Fruit fly (Drosophila melanogaster) whole organism, embryonic: ENCODE results near the gene CG7377.

ENCODE experiments used
- B-H2 ChIP-seq: fragments of 200-800 bp; sonication (Bioruptor generic); optimal IDR thresholded peaks from 2 replicates; lab custom pipeline; 2018; ENCODE audit warnings: missing biosample characterization, mild to moderate bottlenecking, missing genetic modification characterization
- CG1024 ChIP-seq: fragments of 200-800 bp; sonication (Bioruptor generic); IDR thresholded peaks from 2 replicates; pipeline ENCODE4 v1.3.6; 2022; ENCODE audit warnings: missing biosample characterization, missing genetic modification characterization
- CG10654 ChIP-seq: fragments of 200-800 bp; sonication (Bioruptor generic); optimal IDR thresholded peaks from 2 replicates; lab custom pipeline; 2016; ENCODE audit warnings: missing biosample characterization, missing genetic modification characterization
- CG11398 ChIP-seq: fragments of 200-800 bp; sonication (Bioruptor generic); optimal IDR thresholded peaks from 2 replicates; lab custom pipeline; 2016; ENCODE audit warnings: missing biosample characterization, missing genetic modification characterization
- CG11504 ChIP-seq: fragments of 200-800 bp; sonication (Bioruptor generic); optimal IDR thresholded peaks from 3 replicates; lab custom pipeline; 2019; ENCODE audit warnings: missing biosample characterization, mild to moderate bottlenecking, missing genetic modification characterization, moderate library complexity
- CG11695 ChIP-seq: fragments of 200-800 bp; sonication (Bioruptor generic); IDR thresholded peaks from 3 replicates; pipeline ENCODE4 v1.3.6; 2022; ENCODE audit warnings: missing biosample characterization, missing genetic modification characterization
- CG12744 ChIP-seq: fragments of 200-800 bp; sonication (Bioruptor generic); optimal IDR thresholded peaks from 2 replicates; lab custom pipeline; 2016; ENCODE audit warnings: missing biosample characterization, missing genetic modification characterization
- CG1602 ChIP-seq: fragments of 200-800 bp; sonication (Bioruptor generic); optimal IDR thresholded peaks from 3 replicates; lab custom pipeline; 2016; ENCODE audit warnings: missing biosample characterization, missing genetic modification characterization
- CG1647 ChIP-seq: fragments of 200-800 bp; sonication (Bioruptor generic); optimal IDR thresholded peaks from 3 replicates; lab custom pipeline; 2016; ENCODE audit warnings: missing biosample characterization, missing genetic modification characterization
- CG1792 ChIP-seq: fragments of 200-800 bp; sonication (Bioruptor generic); optimal IDR thresholded peaks from 2 replicates; lab custom pipeline; 2016; ENCODE audit warnings: missing biosample characterization, missing genetic modification characterization
- CG1832 ChIP-seq: fragments of 200-800 bp; sonication (Bioruptor generic); optimal IDR thresholded peaks from 2 replicates; lab custom pipeline; 2017; ENCODE audit warnings: missing biosample characterization, mild to moderate bottlenecking, missing genetic modification characterization, inconsistent platforms
- CG2199 ChIP-seq: fragments of 200-800 bp; sonication (Bioruptor generic); IDR thresholded peaks from 3 replicates; pipeline ENCODE4 v1.3.6; 2022; ENCODE audit warnings: missing biosample characterization, missing genetic modification characterization
- CG34422 ChIP-seq: fragments of 200-800 bp; sonication (Bioruptor generic); IDR thresholded peaks from 3 replicates; pipeline ENCODE4 v1.3.6; 2022; ENCODE audit warnings: missing biosample characterization, missing genetic modification characterization
- CG6175 ChIP-seq: fragments of 200-800 bp; sonication (Bioruptor generic); IDR thresholded peaks from 3 replicates; pipeline ENCODE4 v1.3.6; 2022; ENCODE audit warnings: missing biosample characterization, missing genetic modification characterization
- CG7372 ChIP-seq: fragments of 200-800 bp; sonication (Bioruptor generic); IDR thresholded peaks from 2 replicates; pipeline ENCODE4 v1.3.6; 2022; ENCODE audit warnings: missing biosample characterization, missing genetic modification characterization
- CG7839 ChIP-seq: fragments of 200-800 bp; sonication (Bioruptor generic); optimal IDR thresholded peaks from 3 replicates; lab custom pipeline; 2018; ENCODE audit warnings: missing biosample characterization, mild to moderate bottlenecking, missing genetic modification characterization, moderate library complexity
- CG8388 ChIP-seq: fragments of 200-800 bp; sonication (Bioruptor generic); optimal IDR thresholded peaks from 2 replicates; lab custom pipeline; 2019; ENCODE audit warnings: missing biosample characterization, mild to moderate bottlenecking, missing genetic modification characterization, moderate library complexity
- CG9609 ChIP-seq: fragments of 200-800 bp; sonication (Bioruptor generic); optimal IDR thresholded peaks from 3 replicates; lab custom pipeline; 2016; ENCODE audit warnings: missing biosample characterization, missing genetic modification characterization
- D ChIP-seq, 2 experiments: fragments of 200-800 bp in 1 of 2; fragments of >200 bp in 1 of 2; sonication (Bioruptor generic) in 1 of 2; optimal IDR thresholded peaks; 2 replicates in 1 of 2; 3 replicates in 1 of 2; lab custom pipeline; 2017; ENCODE audit warnings: mild to moderate bottlenecking in 1 of 2, missing biosample characterization in 1 of 2, missing genetic modification characterization in 1 of 2, missing genetic modification reagents in 1 of 2
- D19B ChIP-seq: fragments of 200-800 bp; sonication (Bioruptor generic); optimal IDR thresholded peaks from 2 replicates; lab custom pipeline; 2017; ENCODE audit warnings: missing biosample characterization, mild to moderate bottlenecking, missing genetic modification characterization
- Dll ChIP-seq: fragments of 200-800 bp; sonication (Bioruptor generic); IDR thresholded peaks from 4 replicates; pipeline ENCODE4 v1.3.6; 2022; ENCODE audit warnings: missing biosample characterization, missing genetic modification characterization; ENCODE audit not compliant: partially characterized antibody
- Eip74EF ChIP-seq, 2 experiments: fragments of 200-800 bp in 1 of 2; fragments of >200 bp in 1 of 2; sonication (Bioruptor generic) in 1 of 2; optimal IDR thresholded peaks; 2 replicates each; lab custom pipeline; 2017 to 2019; ENCODE audit warnings: missing biosample characterization in 2 of 2, missing genetic modification characterization in 2 of 2, mild to moderate bottlenecking in 1 of 2, moderate library complexity in 1 of 2
- Fer2 ChIP-seq: fragments of 200-800 bp; sonication (Bioruptor generic); optimal IDR thresholded peaks from 2 replicates; lab custom pipeline; 2018; ENCODE audit warnings: missing biosample characterization, mild to moderate bottlenecking, missing genetic modification characterization, moderate library complexity
- HLH4C ChIP-seq: fragments of 200-800 bp; sonication (Bioruptor generic); IDR thresholded peaks from 3 replicates; pipeline ENCODE4 v1.3.6; 2022; ENCODE audit warnings: missing biosample characterization, missing genetic modification characterization; ENCODE audit not compliant: partially characterized antibody
- HLHmδ ChIP-seq: fragments of 200-800 bp; sonication (Bioruptor generic); optimal IDR thresholded peaks from 2 replicates; lab custom pipeline; 2018; ENCODE audit warnings: missing biosample characterization, mild to moderate bottlenecking, missing genetic modification characterization, moderate library complexity
- Hand ChIP-seq: fragments of 200-800 bp; sonication (Bioruptor generic); optimal IDR thresholded peaks from 2 replicates; lab custom pipeline; 2017; ENCODE audit warnings: mild to moderate bottlenecking, missing biosample characterization, missing genetic modification reagents, missing genetic modification characterization
- Hr51 ChIP-seq, 2 experiments: fragments of 200-800 bp; sonication (Bioruptor generic); optimal IDR thresholded peaks; 2 replicates in 1 of 2; 3 replicates in 1 of 2; lab custom pipeline; 2016 to 2018; ENCODE audit warnings: missing biosample characterization in 2 of 2, missing genetic modification characterization in 2 of 2, mild to moderate bottlenecking in 1 of 2, moderate library complexity in 1 of 2
- Hsf ChIP-seq: fragments of 200-800 bp; sonication (Bioruptor generic); optimal IDR thresholded peaks from 3 replicates; lab custom pipeline; 2016; ENCODE audit warnings: missing biosample characterization, missing genetic modification characterization
- Med ChIP-seq: fragments of 200-800 bp; sonication (Bioruptor generic); peaks from one replicate; lab custom pipeline; 2016; ENCODE audit warnings: missing biosample characterization, missing genetic modification characterization, mild to moderate bottlenecking, inconsistent platforms, moderate library complexity
- Neu2 ChIP-seq: fragments of 200-800 bp; sonication (Bioruptor generic); optimal IDR thresholded peaks from 3 replicates; lab custom pipeline; 2016; ENCODE audit warnings: missing biosample characterization, missing genetic modification characterization, borderline replicate concordance
- Optix ChIP-seq: fragments of 200-800 bp; sonication (Bioruptor generic); IDR thresholded peaks from 3 replicates; pipeline ENCODE4 v1.3.6; 2022; ENCODE audit warnings: missing biosample characterization, missing genetic modification characterization
- Poxn ChIP-seq: fragments of 200-800 bp; sonication (Bioruptor generic); IDR thresholded peaks from 2 replicates; pipeline ENCODE4 v1.3.6; 2022; ENCODE audit warnings: missing biosample characterization, missing genetic modification characterization
- Sox102F ChIP-seq: fragments of 200-800 bp; sonication (Bioruptor generic); optimal IDR thresholded peaks from 2 replicates; lab custom pipeline; 2018; ENCODE audit warnings: missing biosample characterization, mild to moderate bottlenecking, missing genetic modification characterization, moderate library complexity
- ara ChIP-seq: fragments of 200-800 bp; sonication (Bioruptor generic); IDR thresholded peaks from 2 replicates; pipeline ENCODE4 v1.3.6; 2022; ENCODE audit warnings: missing biosample characterization, missing genetic modification characterization
- cg ChIP-seq: fragments of 200-800 bp; sonication (Bioruptor generic); optimal IDR thresholded peaks from 3 replicates; lab custom pipeline; 2019; ENCODE audit warnings: missing biosample characterization, mild to moderate bottlenecking, missing genetic modification characterization, moderate library complexity
- emc ChIP-seq: fragments of 200-800 bp; sonication (Bioruptor generic); optimal IDR thresholded peaks from 2 replicates; lab custom pipeline; 2016; ENCODE audit warnings: missing biosample characterization, missing genetic modification characterization
- en ChIP-seq: fragments of 200-800 bp; sonication (Bioruptor generic); optimal IDR thresholded peaks from 2 replicates; lab custom pipeline; 2016; ENCODE audit warnings: missing biosample characterization, missing genetic modification characterization
- hbn ChIP-seq: fragments of 200-800 bp; sonication (Bioruptor generic); IDR thresholded peaks from 2 replicates; pipeline ENCODE4 v1.3.6; 2022; ENCODE audit warnings: missing biosample characterization, missing genetic modification characterization; ENCODE audit not compliant: partially characterized antibody
- kah ChIP-seq: fragments of 200-800 bp; sonication (Bioruptor generic); optimal IDR thresholded peaks from 2 replicates; lab custom pipeline; 2018; ENCODE audit warnings: missing biosample characterization, mild to moderate bottlenecking, missing genetic modification characterization
- mam ChIP-seq: fragments of 200-800 bp; sonication (Bioruptor generic); optimal IDR thresholded peaks from 3 replicates; lab custom pipeline; 2016; ENCODE audit warnings: missing biosample characterization, missing genetic modification characterization
- nerfin-2 ChIP-seq: fragments of 200-800 bp; sonication (Bioruptor generic); IDR thresholded peaks from 2 replicates; pipeline ENCODE4 v1.3.6; 2022; ENCODE audit warnings: missing biosample characterization, missing genetic modification characterization; ENCODE audit not compliant: partially characterized antibody
- nom ChIP-seq: fragments of 200-800 bp; sonication (Bioruptor generic); optimal IDR thresholded peaks from 2 replicates; lab custom pipeline; 2017; ENCODE audit warnings: missing biosample characterization, missing genetic modification characterization, mild to moderate bottlenecking, moderate library complexity, missing genetic modification reagents
- p53 ChIP-seq: fragments of 200-800 bp; sonication (Bioruptor generic); optimal IDR thresholded peaks from 2 replicates; lab custom pipeline; 2016; ENCODE audit warnings: missing biosample characterization, missing genetic modification characterization
- pnt ChIP-seq: fragments of 200-800 bp; sonication (Bioruptor generic); optimal IDR thresholded peaks from 3 replicates; lab custom pipeline; 2016; ENCODE audit warnings: missing biosample characterization, missing genetic modification characterization
- pros ChIP-seq: fragments of 200-800 bp; sonication (Bioruptor generic); optimal IDR thresholded peaks from 3 replicates; lab custom pipeline; 2019; ENCODE audit warnings: missing biosample characterization, mild to moderate bottlenecking, missing genetic modification characterization, moderate library complexity
- sens-2 ChIP-seq: fragments of 200-800 bp; sonication (Bioruptor generic); IDR thresholded peaks from 2 replicates; pipeline ENCODE4 v1.3.6; 2022; ENCODE audit warnings: missing biosample characterization, missing genetic modification characterization
- sr ChIP-seq: fragments of 200-800 bp; sonication (Bioruptor generic); IDR thresholded peaks from 3 replicates; pipeline ENCODE4 v1.3.6; 2022; ENCODE audit warnings: missing biosample characterization, missing genetic modification characterization
- tup ChIP-seq: fragments of 200-800 bp; sonication (Bioruptor generic); optimal IDR thresholded peaks from 2 replicates; lab custom pipeline; 2016; ENCODE audit warnings: missing biosample characterization, mild to moderate bottlenecking, missing genetic modification characterization, moderate library complexity
- unc-4 ChIP-seq: fragments of 200-800 bp; sonication (Bioruptor generic); IDR thresholded peaks from 2 replicates; pipeline ENCODE4 v1.3.6; 2022; ENCODE audit warnings: missing biosample characterization, missing genetic modification characterization; ENCODE audit not compliant: partially characterized antibody

CG7377 gene

DNA sequence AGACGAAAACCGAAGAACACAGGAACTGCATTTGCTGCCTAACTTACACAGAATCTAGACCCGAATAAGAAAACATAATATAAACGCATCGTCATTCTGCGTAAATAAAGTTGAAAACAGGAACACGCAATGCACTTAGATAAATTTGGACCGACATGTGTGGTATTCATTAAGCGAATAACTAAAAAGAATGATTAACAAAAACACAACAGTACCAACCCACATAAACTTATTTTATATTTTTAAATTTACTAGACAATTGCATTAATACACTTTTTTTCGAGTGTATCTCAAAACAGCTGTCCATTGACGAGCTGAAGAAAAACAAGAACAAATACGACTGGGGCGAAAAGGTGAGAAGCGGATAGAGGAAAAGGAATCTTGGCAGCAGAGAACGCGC lies 35.2 kb upstream of the CG7377 start (continued):
- TF ChIP-seq CG1024 (GFP tag; lab: Robert Waterston, UW) (peak; percentile 74), Hsf (GFP tag; lab: Kevin White, UChicago) (peak; percentile 86), B-H2 (GFP tag; lab: Kevin White, UChicago) (no peak), CG1792 (GFP tag; lab: Kevin White, UChicago) (no peak), CG10654 (GFP tag; lab: Kevin White, UChicago) (peak; percentile 74), CG1647 (peak; percentile 39), p53 (peak; percentile 9), sens-2 (GFP tag; lab: Robert Waterston, UW) (peak; percentile 87), Fer2 (tag; lab: Kevin White, UChicago) (no peak), CG6175 (GFP tag; lab: Robert Waterston, UW) (no peak), CG7839 (tag; lab: Kevin White, UChicago) (peak; percentile 85), ara (GFP tag; lab: Robert Waterston, UW) (peak; percentile 96), unc-4 (no peak), CG11695 (GFP tag; lab: Robert Waterston, UW) (peak; percentile 81), CG34422 (GFP tag; lab: Robert Waterston, UW) (peak; percentile 85), Optix (GFP tag; lab: Robert Waterston, UW) (peak; percentile 53; the same call in 2 of the 3 replicates), kah (GFP tag; lab: Kevin White, UChicago) (peak; percentile 67), Hand (GFP tag; lab: Kevin White, UChicago) (no peak), CG12744 (peak; percentile 55), CG7372 (peak; percentile 49; the same call in 1 of the 2 replicates), en (GFP tag; lab: Kevin White, UChicago) (peak; percentile 2), CG11504 (tag; lab: Kevin White, UChicago) (peak; percentile 83), D19B (GFP tag; lab: Kevin White, UChicago) (no peak), CG11398 (peak; percentile 45), nerfin-2 (GFP tag; lab: Robert Waterston, UW) (no peak), nom (GFP tag; lab: Kevin White, UChicago) (peak; percentile 26), mam (GFP tag; lab: Kevin White, UChicago) (peak; percentile 20), tup (GFP tag; lab: Kevin White, UChicago) (peak; percentile 51), emc (GFP tag; lab: Kevin White, UChicago) (no peak), CG9609 (GFP tag; lab: Kevin White, UChicago) (peak; percentile 67), Poxn (GFP tag; lab: Robert Waterston, UW) (no peak), pnt (peak; percentile 66), Sox102F (peak; percentile 80)
- TF ChIP-seq, all 482 proteins: peak for 351

DNA sequence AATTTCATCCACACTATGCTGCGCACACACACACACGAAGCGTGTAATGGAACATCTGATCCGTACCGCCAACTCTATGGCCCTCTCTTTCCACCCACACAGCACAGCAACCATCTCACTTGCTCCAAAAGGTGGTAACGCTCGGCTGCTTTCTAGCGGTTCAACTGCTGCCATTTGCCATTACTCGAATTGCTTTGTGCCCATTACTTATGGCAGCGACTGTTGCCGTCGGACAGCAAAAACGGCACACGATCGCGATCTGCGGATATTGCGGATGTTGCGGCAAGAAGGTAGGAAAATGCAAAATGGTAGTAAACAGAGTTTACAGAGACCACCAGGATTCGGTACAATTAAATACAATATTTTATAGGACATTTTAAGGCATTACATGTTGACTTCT lies 34.7 kb upstream of the CG7377 start:
- peak; percentile 75 for TF ChIP-seq Neu2 (GFP tag; lab: Kevin White, UChicago)
- TF ChIP-seq cg (GFP tag; lab: Kevin White, UChicago): peak; percentile 66
- TF ChIP-seq Dll (GFP tag; lab: Robert Waterston, UW): 0 out of 4 replicates have a peak, but pooled peaks have one; percentile 35
- no peak for TF ChIP-seq Med (GFP tag; lab: Kevin White, UChicago)
- TF ChIP-seq Hr51 (GFP tag; optimal IDR thresholded peaks at IDR 0.05; lab: Kevin White, UChicago): no peak
- peak; percentile 54 for TF ChIP-seq D (optimal IDR thresholded peaks at IDR 0.05; lab: Kevin White, UChicago)
- no peak for TF ChIP-seq D (GFP tag; optimal IDR thresholded peaks at IDR 0.05; lab: Kevin White, UChicago)
- no peak for TF ChIP-seq Eip74EF (GFP tag; optimal IDR thresholded peaks at IDR 0.05; lab: Kevin White, UChicago)
- 0 out of 3 replicates have a peak, but pooled peaks have one; percentile 32 for TF ChIP-seq HLH4C
- TF ChIP-seq CG2199 (GFP tag; lab: Robert Waterston, UW): 0 out of 3 replicates have a peak, but pooled peaks have one; percentile 25
- TF ChIP-seq HLHmδ (GFP tag; lab: Kevin White, UChicago): no peak
- TF ChIP-seq CG8388 (GFP tag; lab: Kevin White, UChicago): peak; percentile 76
- no peak for TF ChIP-seq CG1602 (GFP tag; lab: Kevin White, UChicago)
- no peak for TF ChIP-seq hbn (GFP tag; lab: Robert Waterston, UW)
- peak; percentile 39 for TF ChIP-seq CG1832 (GFP tag; lab: Kevin White, UChicago)
- peak; percentile 20 for TF ChIP-seq pros
- peak; percentile 34; the same call in 1 of the 3 replicates for TF ChIP-seq sr (GFP tag; lab: Robert Waterston, UW)
